Fruit fly (Drosophila melanogaster): Measurements from ENCODE around the gene Act87E.

The Act87E gene

dm6 chr3R:13403032-13403459 is 22.7 kb upstream of the Act87E start, which contains the start of gene Dpm3:
Dpm3 (minus strand) TSS chr3R:13403051.
- TF ChIP-seq pan (optimal IDR thresholded peaks at IDR 0.05) (no peak), Dif (GFP tag; optimal IDR thresholded peaks at IDR 0.05; ENCODE audit: partially characterized antibody) (peak; percentile 99), dl (GFP tag; optimal IDR thresholded peaks at IDR 0.05; ENCODE audit: insufficient read depth in 1 of 2, partially characterized antibody in 2 of 2) (peak; percentile 30 to 85), dmrt93B (GFP tag; optimal IDR thresholded peaks at IDR 0.05) (no peak), br (GFP tag; optimal IDR thresholded peaks at IDR 0.05) (no peak), HLH106 (tag; optimal IDR thresholded peaks at IDR 0.05) (peak; percentile 15), tai (GFP tag; optimal IDR thresholded peaks at IDR 0.05) (no peak), ey (GFP tag; optimal IDR thresholded peaks at IDR 0.05) (no peak), Rel (GFP tag; optimal IDR thresholded peaks at IDR 0.05) (no peak), Rel (tag; optimal IDR thresholded peaks at IDR 0.05) (no peak), Myc (optimal IDR thresholded peaks at IDR 0.05) (no peak), Vsx2 (GFP tag; optimal IDR thresholded peaks at IDR 0.05; ENCODE audit: partially characterized antibody) (peak; percentile 99), Hnf4 (GFP tag; optimal IDR thresholded peaks at IDR 0.05) (peak; percentile 25)

dm6 chr3R:13404841-13405441 is 20.8 kb upstream of the Act87E start, which contains the start of gene yellow-e3:
yellow-e3 (minus strand) TSS chr3R:13404870.
- TF ChIP-seq h (GFP tag; optimal IDR thresholded peaks at IDR 0.05) (peak; percentile 6), Sp1 (GFP tag; optimal IDR thresholded peaks at IDR 0.05) (no peak)

dm6 chr3R:13406898-13407297 is 18.9 kb upstream of the Act87E start, which contains the start of gene yellow-e2:
yellow-e2 (minus strand) TSS chr3R:13406998.
- TF ChIP-seq foxo (GFP tag; optimal IDR thresholded peaks at IDR 0.05) (no peak), fru (GFP tag; optimal IDR thresholded peaks at IDR 0.05) (no peak), Hnf4 (GFP tag; optimal IDR thresholded peaks at IDR 0.05) (no peak), GATAd (GFP tag; optimal IDR thresholded peaks at IDR 0.05) (no peak), woc (GFP tag; optimal IDR thresholded peaks at IDR 0.05) (no peak), br (GFP tag; optimal IDR thresholded peaks at IDR 0.05) (no peak), HLH106 (tag; optimal IDR thresholded peaks at IDR 0.05) (no peak), CrebA (GFP tag; optimal IDR thresholded peaks at IDR 0.05; ENCODE audit: borderline replicate concordance) (no peak)

- TF ChIP-seq ey (GFP tag; optimal IDR thresholded peaks at IDR 0.05) (no peak), Vsx2 (GFP tag; optimal IDR thresholded peaks at IDR 0.05; ENCODE audit: partially characterized antibody) (no peak), Rel (GFP tag; optimal IDR thresholded peaks at IDR 0.05) (no peak), Rel (tag; optimal IDR thresholded peaks at IDR 0.05) (no peak), CrebA (GFP tag; optimal IDR thresholded peaks at IDR 0.05; ENCODE audit: borderline replicate concordance) (no peak), Dif (GFP tag; optimal IDR thresholded peaks at IDR 0.05; ENCODE audit: partially characterized antibody) (no peak), lola (GFP tag; optimal IDR thresholded peaks at IDR 0.05) (no peak), jim (GFP tag; optimal IDR thresholded peaks at IDR 0.05) (no peak), Jra (GFP tag; optimal IDR thresholded peaks at IDR 0.05) (no peak), pan (optimal IDR thresholded peaks at IDR 0.05) (no peak), dl (GFP tag; optimal IDR thresholded peaks at IDR 0.05; ENCODE audit: insufficient read depth in 1 of 2, partially characterized antibody in 2 of 2) (no peak)
Observed at dm6 chr3R:13412704-13413103, 13.1 kb upstream of the Act87E start.

dm6 chr3R:13415186-13415585 is 10.6 kb upstream of the Act87E start, which contains the start of gene yellow-e:
yellow-e (minus strand) TSS chr3R:13415286.
- no peak for TF ChIP-seq Jra (GFP tag; optimal IDR thresholded peaks at IDR 0.05)
- no peak for TF ChIP-seq HLH106 (tag; optimal IDR thresholded peaks at IDR 0.05)
- no peak for TF ChIP-seq Dfd (GFP tag; optimal IDR thresholded peaks at IDR 0.05)

- TF ChIP-seq Hr83 (GFP tag; optimal IDR thresholded peaks at IDR 0.05; ENCODE audit: poor library complexity, severe bottlenecking) (no peak), Dif (GFP tag; optimal IDR thresholded peaks at IDR 0.05; ENCODE audit: partially characterized antibody) (no peak), lola (GFP tag; optimal IDR thresholded peaks at IDR 0.05) (no peak), brk (GFP tag; optimal IDR thresholded peaks at IDR 0.05) (no peak), Abd-B (GFP tag; optimal IDR thresholded peaks at IDR 0.05) (no peak), br (GFP tag; optimal IDR thresholded peaks at IDR 0.05) (no peak), sv (GFP tag; optimal IDR thresholded peaks at IDR 0.05) (no peak), Rel (GFP tag; optimal IDR thresholded peaks at IDR 0.05) (no peak), Rel (tag; optimal IDR thresholded peaks at IDR 0.05) (no peak), h (GFP tag; optimal IDR thresholded peaks at IDR 0.05) (no peak), ey (GFP tag; optimal IDR thresholded peaks at IDR 0.05) (no peak), foxo (GFP tag; optimal IDR thresholded peaks at IDR 0.05) (no peak)
Observed at dm6 chr3R:13417067-13417595, 8.7 kb upstream of the Act87E start.
